Worm (Caenorhabditis elegans) whole organism, late embryonic: ENCODE measurements around the gene rpl-36.
A peak's percentile ranks its signal among the peaks of the same experiment; 100 is the strongest.

Experiments used
- C08G9.2 ChIP-seq: sonication (generic microtip); optimal IDR thresholded peaks from 2 replicates; lab custom pipeline; 2016; ENCODE audit warnings: mild to moderate bottlenecking, missing genetic modification characterization, moderate library complexity, missing compliant biosample characterization
- K02D7.2 ChIP-seq: sonication (generic microtip); optimal IDR thresholded peaks from 2 replicates; lab custom pipeline; 2017; ENCODE audit warnings: mild to moderate bottlenecking, missing genetic modification characterization, missing compliant biosample characterization
- K09A11.1 ChIP-seq: sonication (generic microtip); optimal IDR thresholded peaks from 2 replicates; lab custom pipeline; 2017; ENCODE audit warnings: antibody characterized with exemption, mild to moderate bottlenecking, missing genetic modification characterization, missing compliant biosample characterization; ENCODE audit not compliant: insufficient read depth
- T23F11.4 ChIP-seq: fragments of 200-800 bp; sonication (Bioruptor generic); optimal IDR thresholded peaks from 2 replicates; lab custom pipeline; 2018; ENCODE audit warnings: mild to moderate bottlenecking, missing genetic modification characterization, missing compliant biosample characterization
- Y22D7AL.16 ChIP-seq: sonication (generic microtip); optimal IDR thresholded peaks from 2 replicates; lab custom pipeline; 2016; ENCODE audit warnings: missing genetic modification characterization, missing compliant biosample characterization
- ama-1 ChIP-seq: fragments of 150-350 bp; optimal IDR thresholded peaks from 2 replicates; lab custom pipeline; 2014
- ceh-18 ChIP-seq: sonication (generic microtip); optimal IDR thresholded peaks from 2 replicates; lab custom pipeline; 2016; ENCODE audit warnings: missing genetic modification characterization, missing compliant biosample characterization
- ceh-22 ChIP-seq: sonication (generic microtip); optimal IDR thresholded peaks from 2 replicates; lab custom pipeline; 2017; ENCODE audit warnings: missing biosample characterization, missing genetic modification characterization
- ceh-30 ChIP-seq: fragments of 150-350 bp; optimal IDR thresholded peaks from 2 replicates; lab custom pipeline; 2014; ENCODE audit warnings: missing biosample characterization, missing genetic modification characterization
- ceh-34 ChIP-seq: sonication (generic microtip); optimal IDR thresholded peaks from 2 replicates; lab custom pipeline; 2016; ENCODE audit warnings: mild to moderate bottlenecking, missing genetic modification characterization, missing compliant biosample characterization
- ceh-45 ChIP-seq: fragments of 200-800 bp; sonication (Bioruptor generic); IDR thresholded peaks from 2 replicates; pipeline ENCODE4 v1.3.6; 2022; ENCODE audit warnings: missing genetic modification reagents, missing genetic modification characterization, missing compliant biosample characterization
- ceh-6 ChIP-seq: fragments of 200-800 bp; sonication (Bioruptor generic); optimal IDR thresholded peaks from 2 replicates; lab custom pipeline; 2018; ENCODE audit warnings: mild to moderate bottlenecking, missing genetic modification characterization, missing compliant biosample characterization
- dmd-4 ChIP-seq: sonication (generic microtip); optimal IDR thresholded peaks from 2 replicates; lab custom pipeline; 2016; ENCODE audit warnings: borderline replicate concordance, missing genetic modification characterization, missing compliant biosample characterization
- eyg-1 ChIP-seq: sonication (generic microtip); optimal IDR thresholded peaks from 2 replicates; lab custom pipeline; 2016; ENCODE audit warnings: missing genotype, missing genetic modification characterization, missing compliant biosample characterization
- fkh-10 ChIP-seq: fragments of 150-350 bp; optimal IDR thresholded peaks from 2 replicates; lab custom pipeline; 2014; ENCODE audit warnings: missing biosample characterization, missing genetic modification reagents, missing genetic modification characterization
- gmeb-2 ChIP-seq: sonication (generic microtip); optimal IDR thresholded peaks from 2 replicates; lab custom pipeline; 2016; ENCODE audit warnings: missing genetic modification characterization, inconsistent platforms, missing compliant biosample characterization
- hlh-13 ChIP-seq: fragments of 200-800 bp; sonication (Bioruptor generic); optimal IDR thresholded peaks from 2 replicates; lab custom pipeline; 2018; ENCODE audit warnings: mild to moderate bottlenecking, missing genetic modification characterization, missing compliant biosample characterization
- hlh-15 ChIP-seq: sonication (generic microtip); optimal IDR thresholded peaks from 2 replicates; lab custom pipeline; 2016; ENCODE audit warnings: missing genetic modification characterization, missing compliant biosample characterization
- hlh-8 ChIP-seq: sonication (generic microtip); optimal IDR thresholded peaks from 2 replicates; lab custom pipeline; 2016; ENCODE audit warnings: missing genotype, missing genetic modification characterization, missing compliant biosample characterization
- lim-6 ChIP-seq: sonication (generic microtip); optimal IDR thresholded peaks from 2 replicates; lab custom pipeline; 2016; ENCODE audit warnings: missing genetic modification characterization, missing compliant biosample characterization
- madf-2 ChIP-seq: sonication (generic microtip); optimal IDR thresholded peaks from 2 replicates; lab custom pipeline; 2017; ENCODE audit warnings: missing genetic modification characterization, missing compliant biosample characterization
- mec-3 ChIP-seq: sonication (generic microtip); optimal IDR thresholded peaks from 2 replicates; lab custom pipeline; 2016; ENCODE audit warnings: borderline replicate concordance, missing genetic modification characterization, missing compliant biosample characterization
- nfya-1 ChIP-seq: sonication (generic microtip); optimal IDR thresholded peaks from 2 replicates; lab custom pipeline; 2017; ENCODE audit warnings: missing genetic modification characterization, mild to moderate bottlenecking, missing compliant biosample characterization, antibody characterized with exemption, moderate library complexity
- nhr-11 ChIP-seq: fragments of 150-350 bp; optimal IDR thresholded peaks from 2 replicates; lab custom pipeline; 2014; ENCODE audit warnings: missing biosample characterization, missing genetic modification characterization
- odd-2 ChIP-seq: sonication (generic microtip); optimal IDR thresholded peaks from 2 replicates; lab custom pipeline; 2017; ENCODE audit warnings: antibody characterized with exemption, mild to moderate bottlenecking, missing genetic modification characterization, missing compliant biosample characterization
- pag-3 ChIP-seq: sonication (generic microtip); optimal IDR thresholded peaks from 2 replicates; lab custom pipeline; 2016; ENCODE audit warnings: missing compliant biosample characterization, missing genetic modification characterization, borderline replicate concordance
- pax-1 ChIP-seq: fragments of 150-350 bp; optimal IDR thresholded peaks from 2 replicates; lab custom pipeline; 2014; ENCODE audit warnings: missing biosample characterization, missing genetic modification characterization
- pha-2 ChIP-seq: sonication (generic microtip); optimal IDR thresholded peaks from 2 replicates; lab custom pipeline; 2017; ENCODE audit warnings: mild to moderate bottlenecking, missing genetic modification characterization, missing compliant biosample characterization
- pqm-1 ChIP-seq: sonication (generic microtip); optimal IDR thresholded peaks from 2 replicates; lab custom pipeline; 2016; ENCODE audit warnings: missing genetic modification characterization, missing compliant biosample characterization
- pros-1 ChIP-seq: fragments of 150-350 bp; optimal IDR thresholded peaks from 2 replicates; lab custom pipeline; 2014; ENCODE audit warnings: missing biosample characterization, missing genetic modification reagents, missing genetic modification characterization
- ref-2 ChIP-seq: sonication (generic microtip); optimal IDR thresholded peaks from 2 replicates; lab custom pipeline; 2016; ENCODE audit warnings: missing genetic modification characterization, missing compliant biosample characterization
- rnt-1 ChIP-seq: sonication (generic microtip); optimal IDR thresholded peaks from 2 replicates; lab custom pipeline; 2016; ENCODE audit warnings: missing genetic modification characterization, missing compliant biosample characterization
- sdc-2 ChIP-seq: sonication (generic microtip); optimal IDR thresholded peaks from 2 replicates; lab custom pipeline; 2016; ENCODE audit warnings: missing genotype, missing genetic modification characterization, missing compliant biosample characterization
- sox-2 ChIP-seq: fragments of 200-800 bp; sonication (Bioruptor generic); IDR thresholded peaks from 2 replicates; pipeline ENCODE4 v1.3.6; 2022; ENCODE audit warnings: missing genetic modification reagents, missing genetic modification characterization, missing compliant biosample characterization
- sox-4 ChIP-seq: sonication (generic microtip); optimal IDR thresholded peaks from 2 replicates; lab custom pipeline; 2017; ENCODE audit warnings: mild to moderate bottlenecking, missing genetic modification characterization, inconsistent platforms, missing compliant biosample characterization
- tbx-2 ChIP-seq: sonication (generic microtip); optimal IDR thresholded peaks from 2 replicates; lab custom pipeline; 2016; ENCODE audit warnings: missing genetic modification characterization, missing compliant biosample characterization
- unc-3 ChIP-seq, 2 experiments: fragments of 200-800 bp in 1 of 2; sonication (Bioruptor generic) in 1 of 2; sonication (generic microtip) in 1 of 2; conservative IDR thresholded peaks in 1 of 2; optimal IDR thresholded peaks in 1 of 2; 2 replicates each; pipeline versions ENCODE4 v1.3.6 to Lab custom; 2016 to 2022; ENCODE audit warnings: missing compliant biosample characterization in 2 of 2, missing genetic modification characterization in 2 of 2, missing genetic modification reagents in 1 of 2
- unc-42 ChIP-seq: sonication (generic microtip); optimal IDR thresholded peaks from 2 replicates; lab custom pipeline; 2016; ENCODE audit warnings: missing genotype, missing genetic modification characterization, missing compliant biosample characterization
- unc-55 ChIP-seq: sonication (generic microtip); optimal IDR thresholded peaks from 2 replicates; lab custom pipeline; 2017; ENCODE audit warnings: missing biosample characterization, missing genetic modification reagents, missing genetic modification characterization
- unc-86 ChIP-seq: sonication (generic microtip); optimal IDR thresholded peaks from 2 replicates; lab custom pipeline; 2016; ENCODE audit warnings: missing genetic modification characterization, missing compliant biosample characterization
- zip-5 ChIP-seq: sonication (generic microtip); optimal IDR thresholded peaks from 2 replicates; lab custom pipeline; 2016; ENCODE audit warnings: missing genetic modification characterization, missing compliant biosample characterization
- ztf-16 ChIP-seq: sonication (generic microtip); optimal IDR thresholded peaks from 2 replicates; lab custom pipeline; 2017; ENCODE audit warnings: missing genetic modification characterization, missing compliant biosample characterization

rpl-36 gene

DNA sequence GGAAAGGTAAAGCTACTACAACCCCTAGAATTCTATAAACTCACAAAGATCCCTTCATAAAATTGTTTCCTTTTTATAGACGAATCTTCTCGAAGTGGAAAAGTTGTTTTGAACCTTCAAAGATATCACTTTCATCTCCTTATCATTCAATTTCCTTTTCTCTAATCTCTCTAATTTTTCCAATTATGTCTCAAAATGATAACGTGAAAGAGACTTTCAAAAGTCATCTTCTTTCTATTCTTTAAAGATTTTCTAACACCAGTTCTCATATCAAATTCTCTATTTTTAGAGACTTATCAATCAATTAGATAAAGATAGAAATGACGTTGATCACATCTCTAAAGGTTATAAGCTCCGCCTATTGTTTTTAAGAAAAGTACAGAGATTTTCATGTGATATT, 19.4 kb downstream of the rpl-36 start:
- TF ChIP-seq Y22D7AL.16 (no peak), ceh-6 (GFP tag; lab: Kevin White, UChicago) (no peak), dmd-4 (tag; lab: Kevin White, UChicago) (no peak), odd-2 (no peak), pha-2 (tag; lab: Kevin White, UChicago) (no peak), hlh-8 (tag; lab: Kevin White, UChicago) (no peak), mec-3 (tag; lab: Kevin White, UChicago) (no peak), pros-1 (tag; lab: Kevin White, UChicago) (no peak), tbx-2 (no peak), ceh-34 (tag; lab: Kevin White, UChicago) (no peak), unc-42 (tag; lab: Kevin White, UChicago) (no peak), T23F11.4 (GFP tag; lab: Kevin White, UChicago) (no peak), ceh-18 (tag; lab: Kevin White, UChicago) (no peak), ceh-45 (no peak), pqm-1 (tag; lab: Kevin White, UChicago) (no peak), sox-2 (GFP tag; lab: Robert Waterston, UW) (no peak), lim-6 (tag; lab: Kevin White, UChicago) (no peak), ceh-22 (tag; lab: Kevin White, UChicago) (no peak)

ce11 chrIII:7201378-7202256, 21.6 kb downstream of the rpl-36 start, which contains the start of gene dpy-31:
dpy-31 (plus strand) TSS chrIII:7202206.
- no peak for TF ChIP-seq unc-42 (tag; lab: Kevin White, UChicago)
- no peak for TF ChIP-seq C08G9.2 (tag; lab: Kevin White, UChicago)
- TF ChIP-seq Y22D7AL.16 = no peak
- TF ChIP-seq madf-2 (tag; lab: Kevin White, UChicago) = no peak
- TF ChIP-seq nhr-11 = no peak
- TF ChIP-seq K02D7.2 (tag; lab: Kevin White, UChicago) = no peak
- TF ChIP-seq, all 69 proteins: peak for 0

- TF ChIP-seq K09A11.1 (tag; lab: Kevin White, UChicago) (no peak), Y22D7AL.16 (no peak), gmeb-2 (tag; lab: Kevin White, UChicago) (no peak), ceh-22 (tag; lab: Kevin White, UChicago) (no peak), unc-42 (tag; lab: Kevin White, UChicago) (no peak), sox-4 (tag; lab: Kevin White, UChicago) (no peak), ceh-45 (no peak), nhr-11 (no peak), eyg-1 (tag; lab: Kevin White, UChicago) (no peak), ztf-16 (tag; lab: Kevin White, UChicago) (no peak), pax-1 (tag; lab: Kevin White, UChicago) (no peak), unc-86 (tag; lab: Kevin White, UChicago) (no peak), ceh-6 (GFP tag; lab: Kevin White, UChicago) (no peak), unc-3 (GFP tag; conservative IDR thresholded peaks at IDR 0.05; lab: Robert Waterston, UW) (no peak), unc-3 (tag; optimal IDR thresholded peaks at IDR 0.05; lab: Kevin White, UChicago) (no peak), ref-2 (no peak), rnt-1 (tag; lab: Kevin White, UChicago) (no peak)
Observed at ce11 chrIII:7203130-7203775, 23.2 kb downstream of the rpl-36 start.

- TF ChIP-seq hlh-15 (no peak), pax-1 (tag; lab: Kevin White, UChicago) (peak; percentile 57), ama-1 (lab: Kevin White, UChicago) (no peak), ceh-30 (tag; lab: Kevin White, UChicago) (no peak), pag-3 (tag; lab: Kevin White, UChicago) (no peak), ceh-22 (tag; lab: Kevin White, UChicago) (no peak), nfya-1 (tag; lab: Kevin White, UChicago) (peak; percentile 93), fkh-10 (GFP tag; lab: Kevin White, UChicago) (no peak), unc-3 (GFP tag; conservative IDR thresholded peaks at IDR 0.05; lab: Robert Waterston, UW) (no peak), unc-3 (tag; optimal IDR thresholded peaks at IDR 0.05; lab: Kevin White, UChicago) (no peak), ceh-18 (tag; lab: Kevin White, UChicago) (no peak), sdc-2 (tag; lab: Kevin White, UChicago) (no peak), hlh-13 (GFP tag; lab: Kevin White, UChicago) (no peak), C08G9.2 (tag; lab: Kevin White, UChicago) (no peak), pha-2 (tag; lab: Kevin White, UChicago) (peak; percentile 4), pqm-1 (tag; lab: Kevin White, UChicago) (no peak), unc-55 (GFP tag; lab: Kevin White, UChicago) (no peak), unc-42 (tag; lab: Kevin White, UChicago) (peak; percentile 12), zip-5 (tag; lab: Kevin White, UChicago) (no peak)
Observed at ce11 chrIII:7207903-7208497, 27.9 kb downstream of the rpl-36 start, which contains the start of gene rpl-6. rpl-6 (plus strand) TSS chrIII:7208447.
